Worm (Caenorhabditis elegans) whole organism, young adult: Measurements from ENCODE around the gene ccdc-12.

ENCODE experiments used
- B0019.2 ChIP-seq: fragments of 200-800 bp; sonication (Bioruptor generic); conservative IDR thresholded peaks from 2 replicates; pipeline ENCODE4 v1.3.6; 2022; ENCODE audit warnings: missing genetic modification reagents, missing genetic modification characterization, missing compliant biosample characterization
- B0261.1 ChIP-seq: sonication (generic microtip); optimal IDR thresholded peaks from 2 replicates; lab custom pipeline; 2016; ENCODE audit warnings: mild to moderate bottlenecking, missing genetic modification characterization, moderate library complexity, missing compliant biosample characterization
- B0336.3 ChIP-seq: fragments of 200-800 bp; sonication (Bioruptor generic); IDR thresholded peaks from 2 replicates; pipeline ENCODE4 v1.3.6; 2022; ENCODE audit warnings: missing genetic modification characterization, missing compliant biosample characterization
- C17E4.6 ChIP-seq: fragments of 200-800 bp; sonication (Bioruptor generic); IDR thresholded peaks from 2 replicates; pipeline ENCODE4 v1.3.6; 2022; ENCODE audit warnings: missing genetic modification reagents, missing genetic modification characterization, missing compliant biosample characterization
- F23B12.7 ChIP-seq: sonication (generic microtip); optimal IDR thresholded peaks from 2 replicates; lab custom pipeline; 2017; ENCODE audit warnings: missing genetic modification characterization, mild to moderate bottlenecking, missing compliant biosample characterization, antibody characterized with exemption, moderate library complexity; ENCODE audit not compliant: insufficient read depth
- F33H1.4 ChIP-seq: fragments of 200-800 bp; sonication (Bioruptor generic); IDR thresholded peaks from 2 replicates; pipeline ENCODE4 v1.3.6; 2022; ENCODE audit warnings: missing genetic modification reagents, missing genetic modification characterization, missing compliant biosample characterization
- F52B5.7 ChIP-seq: sonication (generic microtip); optimal IDR thresholded peaks from 2 replicates; lab custom pipeline; 2016; ENCODE audit warnings: mild to moderate bottlenecking, missing genetic modification characterization, missing compliant biosample characterization
- T07F8.4 ChIP-seq: sonication (generic microtip); optimal IDR thresholded peaks from 2 replicates; lab custom pipeline; 2016; ENCODE audit warnings: mild to moderate bottlenecking, missing genetic modification characterization, moderate library complexity, missing compliant biosample characterization
- Y79H2A.3 ChIP-seq: fragments of 200-800 bp; sonication (Bioruptor generic); conservative IDR thresholded peaks from 2 replicates; pipeline ENCODE4 v1.3.6; 2022; ENCODE audit warnings: missing genetic modification reagents, missing genetic modification characterization, missing compliant biosample characterization
- Y95B8A.8 ChIP-seq: fragments of 200-800 bp; sonication (Bioruptor generic); IDR thresholded peaks from 2 replicates; pipeline ENCODE4 v1.3.6; 2022; ENCODE audit warnings: missing genetic modification reagents, missing genetic modification characterization, missing compliant biosample characterization
- bed-1 ChIP-seq: fragments of 200-800 bp; sonication (Bioruptor generic); IDR thresholded peaks from 2 replicates; pipeline ENCODE4 v1.3.6; 2022; ENCODE audit warnings: missing genetic modification reagents, missing genetic modification characterization, missing compliant biosample characterization
- ceh-100 ChIP-seq: fragments of 200-800 bp; sonication (Bioruptor generic); IDR thresholded peaks from 2 replicates; pipeline ENCODE4 v1.3.6; 2022; ENCODE audit warnings: missing genetic modification reagents, missing genetic modification characterization, missing compliant biosample characterization
- ceh-40 ChIP-seq: fragments of 200-800 bp; sonication (Bioruptor generic); IDR thresholded peaks from 2 replicates; pipeline ENCODE4 v1.3.6; 2022; ENCODE audit warnings: missing genetic modification characterization, missing compliant biosample characterization
- die-1 ChIP-seq: sonication (generic microtip); optimal IDR thresholded peaks from 2 replicates; lab custom pipeline; 2016; ENCODE audit warnings: missing genotype, mild to moderate bottlenecking, missing genetic modification characterization, missing compliant biosample characterization
- dox-1 ChIP-seq: fragments of 200-800 bp; sonication (Bioruptor generic); IDR thresholded peaks from 2 replicates; pipeline ENCODE4 v1.3.6; 2022; ENCODE audit warnings: missing genetic modification reagents, missing genetic modification characterization, missing compliant biosample characterization
- dpff-1 ChIP-seq: sonication (generic microtip); optimal IDR thresholded peaks from 2 replicates; lab custom pipeline; 2017; ENCODE audit warnings: mild to moderate bottlenecking, missing genetic modification characterization, missing compliant biosample characterization
- ekl-4 ChIP-seq: fragments of 200-800 bp; sonication (Bioruptor generic); IDR thresholded peaks from 2 replicates; pipeline ENCODE4 v1.3.6; 2022; ENCODE audit warnings: missing genetic modification reagents, missing genetic modification characterization, missing compliant biosample characterization
- ets-4 ChIP-seq: fragments of 200-800 bp; sonication (Bioruptor generic); optimal IDR thresholded peaks from 2 replicates; lab custom pipeline; 2018; ENCODE audit warnings: mild to moderate bottlenecking, missing genetic modification characterization, missing compliant biosample characterization
- hrde-1 ChIP-seq: sonication (generic microtip); optimal IDR thresholded peaks from 2 replicates; lab custom pipeline; 2016; ENCODE audit warnings: missing genetic modification characterization, mild to moderate bottlenecking, missing compliant biosample characterization, moderate library complexity, missing genotype, missing genetic modification reagents, borderline replicate concordance
- hsf-1 ChIP-seq: fragments of 200-800 bp; sonication (Bioruptor generic); IDR thresholded peaks from 2 replicates; pipeline ENCODE4 v1.3.6; 2022; ENCODE audit warnings: missing genetic modification reagents, missing genetic modification characterization, missing compliant biosample characterization
- let-526 ChIP-seq: fragments of 200-800 bp; sonication (Bioruptor generic); IDR thresholded peaks from 2 replicates; pipeline ENCODE4 v1.3.6; 2022; ENCODE audit warnings: missing genetic modification reagents, missing genetic modification characterization, missing compliant biosample characterization
- lin-26 ChIP-seq: fragments of 200-800 bp; sonication (Bioruptor generic); IDR thresholded peaks from 2 replicates; pipeline ENCODE4 v1.3.6; 2022; ENCODE audit warnings: missing genetic modification reagents, missing genetic modification characterization, missing compliant biosample characterization
- lin-35 ChIP-seq, 3 experiments: fragments of 150-350 bp in 2 of 3; sonication (generic microtip) in 1 of 3; optimal IDR thresholded peaks; 2 replicates each; lab custom pipeline; 2014 to 2018; ENCODE audit warnings: missing biosample characterization in 3 of 3, missing genetic modification characterization in 3 of 3, missing genetic modification reagents in 3 of 3
- lsy-27 ChIP-seq: sonication (generic microtip); optimal IDR thresholded peaks from 2 replicates; lab custom pipeline; 2017; ENCODE audit warnings: missing genetic modification characterization, mild to moderate bottlenecking, missing compliant biosample characterization, antibody characterized with exemption, missing genotype, borderline replicate concordance; ENCODE audit not compliant: insufficient read depth
- madf-10 ChIP-seq: sonication (generic microtip); optimal IDR thresholded peaks from 2 replicates; lab custom pipeline; 2016; ENCODE audit warnings: mild to moderate bottlenecking, missing genetic modification characterization, missing compliant biosample characterization
- madf-3 ChIP-seq: fragments of 200-800 bp; sonication (Bioruptor generic); IDR thresholded peaks from 2 replicates; pipeline ENCODE4 v1.3.6; 2022; ENCODE audit warnings: missing genetic modification reagents, missing genetic modification characterization, missing compliant biosample characterization
- madf-6 ChIP-seq: fragments of 200-800 bp; sonication (Bioruptor generic); IDR thresholded peaks from 2 replicates; pipeline ENCODE4 v1.3.6; 2022; ENCODE audit warnings: missing genetic modification reagents, missing genetic modification characterization, missing compliant biosample characterization
- madf-8 ChIP-seq: fragments of 200-800 bp; sonication (Bioruptor generic); conservative IDR thresholded peaks from 2 replicates; pipeline ENCODE4 v1.3.6; 2022; ENCODE audit warnings: missing genetic modification reagents, missing genetic modification characterization, missing compliant biosample characterization
- mxl-1 ChIP-seq: sonication (generic microtip); optimal IDR thresholded peaks from 2 replicates; lab custom pipeline; 2016; ENCODE audit warnings: missing genetic modification characterization, missing compliant biosample characterization
- nfya-1 ChIP-seq: sonication (generic microtip); optimal IDR thresholded peaks from 2 replicates; lab custom pipeline; 2017; ENCODE audit warnings: antibody characterized with exemption, missing compliant biosample characterization, missing genetic modification characterization, borderline replicate concordance; ENCODE audit not compliant: insufficient read depth
- nhr-27 ChIP-seq: fragments of 200-800 bp; sonication (Bioruptor generic); optimal IDR thresholded peaks from 2 replicates; lab custom pipeline; 2018; ENCODE audit warnings: mild to moderate bottlenecking, missing genetic modification characterization, moderate library complexity, missing compliant biosample characterization
- nhr-80 ChIP-seq: sonication (generic microtip); optimal IDR thresholded peaks from 2 replicates; lab custom pipeline; 2016; ENCODE audit warnings: missing genetic modification characterization, missing compliant biosample characterization
- pbrm-1 ChIP-seq: fragments of 200-800 bp; sonication (Bioruptor generic); IDR thresholded peaks from 2 replicates; pipeline ENCODE4 v1.3.6; 2022; ENCODE audit warnings: missing genetic modification reagents, missing genetic modification characterization, missing compliant biosample characterization
- sea-2 ChIP-seq: fragments of 200-800 bp; sonication (Bioruptor generic); IDR thresholded peaks from 2 replicates; pipeline ENCODE4 v1.3.6; 2022; ENCODE audit warnings: missing genetic modification characterization, missing compliant biosample characterization
- tlf-1 ChIP-seq: fragments of 200-800 bp; sonication (Bioruptor generic); optimal IDR thresholded peaks from 2 replicates; lab custom pipeline; 2018; ENCODE audit warnings: mild to moderate bottlenecking, missing genetic modification characterization, missing compliant biosample characterization
- unc-130 ChIP-seq: sonication (generic microtip); optimal IDR thresholded peaks from 2 replicates; lab custom pipeline; 2016; ENCODE audit warnings: missing genetic modification reagents, missing genetic modification characterization, missing compliant biosample characterization
- ztf-22 ChIP-seq: fragments of 200-800 bp; sonication (Bioruptor generic); optimal IDR thresholded peaks from 2 replicates; lab custom pipeline; 2018; ENCODE audit warnings: mild to moderate bottlenecking, missing genetic modification characterization, moderate library complexity, missing compliant biosample characterization
- ztf-25 ChIP-seq: fragments of 200-800 bp; sonication (Bioruptor generic); IDR thresholded peaks from 2 replicates; pipeline ENCODE4 v1.3.6; 2022; ENCODE audit warnings: missing genetic modification reagents, missing genetic modification characterization, missing compliant biosample characterization
- ztf-28 ChIP-seq: fragments of 200-800 bp; sonication (Bioruptor generic); IDR thresholded peaks from 2 replicates; pipeline ENCODE4 v1.3.6; 2022; ENCODE audit warnings: missing genetic modification reagents, missing genetic modification characterization, missing compliant biosample characterization
- ztf-3 ChIP-seq: fragments of 200-800 bp; sonication (Bioruptor generic); optimal IDR thresholded peaks from 2 replicates; lab custom pipeline; 2018; ENCODE audit warnings: mild to moderate bottlenecking, missing genetic modification characterization, missing compliant biosample characterization

Gene ccdc-12

DNA sequence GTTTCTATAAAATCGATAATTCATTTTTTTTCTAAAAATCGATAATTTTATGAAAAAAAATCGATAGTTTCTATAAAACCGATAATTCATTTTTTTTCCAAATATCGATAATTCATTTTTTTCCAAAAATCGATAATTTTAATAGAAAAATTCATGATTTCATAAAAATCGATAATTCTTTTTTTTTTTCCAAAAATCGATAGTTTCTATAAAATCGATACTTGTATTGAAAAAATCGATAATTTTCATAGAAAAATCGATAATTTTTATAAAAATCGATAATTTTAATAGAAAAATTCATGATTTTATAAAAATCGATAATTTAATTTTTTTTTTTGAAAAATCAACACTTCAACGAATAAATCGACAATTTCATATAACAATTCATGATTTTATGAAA, 34.3 kb upstream of the ccdc-12 start:
- no peak for TF ChIP-seq mxl-1 (tag; lab: Kevin White, UChicago)
- TF ChIP-seq lin-26: no peak
- no peak for TF ChIP-seq dpff-1 (tag; lab: Kevin White, UChicago)

DNA sequence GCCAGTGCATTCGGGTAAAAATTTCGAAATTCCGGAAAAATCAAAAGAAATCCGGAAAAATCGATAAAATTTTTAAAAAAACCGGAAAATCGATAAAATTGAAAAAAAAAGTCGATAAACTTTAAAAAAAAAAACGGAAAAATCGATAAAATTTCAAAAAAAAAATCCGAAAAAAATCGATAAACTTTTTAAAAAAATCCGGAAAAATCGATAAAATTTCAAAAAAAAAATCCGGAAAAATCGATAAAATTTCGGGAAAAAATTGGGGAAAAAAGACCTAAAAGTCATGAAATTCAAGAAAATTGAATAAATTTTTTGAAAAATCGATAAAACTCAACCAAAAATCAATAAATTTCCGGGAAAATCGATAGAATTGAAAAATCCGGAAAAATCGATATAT, 31.9 kb upstream of the ccdc-12 start:
- TF ChIP-seq F33H1.4 (GFP tag; lab: Robert Waterston, UW) (no peak), lin-35 (GFP tag; optimal IDR thresholded peaks at IDR 0.05; lab: Kevin White, UChicago) (no peak), dox-1 (GFP tag; lab: Robert Waterston, UW) (no peak), madf-3 (GFP tag; lab: Robert Waterston, UW) (no peak), die-1 (tag; lab: Kevin White, UChicago) (no peak), ztf-3 (GFP tag; lab: Kevin White, UChicago) (no peak), hsf-1 (no peak), ets-4 (no peak), ztf-25 (GFP tag; lab: Robert Waterston, UW) (no peak)
- TF ChIP-seq, all 124 proteins: peak for 0

DNA sequence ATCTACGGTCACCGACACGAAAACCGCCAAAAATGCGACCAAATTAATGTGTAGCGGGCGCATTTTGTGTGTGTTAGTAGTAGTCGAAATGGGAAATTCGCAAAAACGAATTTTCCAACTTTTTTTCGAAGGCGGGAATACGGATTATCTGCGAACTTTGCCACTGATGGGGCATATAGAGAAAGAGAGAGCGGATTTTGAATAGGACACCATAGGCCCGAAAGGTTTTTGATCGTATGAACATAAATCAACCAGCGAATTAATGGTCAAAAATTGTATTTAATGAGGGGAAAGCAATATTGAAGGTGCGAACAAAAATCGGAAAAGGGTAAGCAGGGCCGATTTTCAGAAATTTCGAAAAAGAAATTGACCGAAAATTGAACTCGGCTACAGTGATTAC, 12.8 kb upstream of the ccdc-12 start, which contains the start of gene Y69A2AR.22:
Gene Y69A2AR.22 (minus strand): TSS at position 101 of the 400 bp plus-strand sequence.
- TF ChIP-seq hsf-1 (no peak), ztf-22 (GFP tag; lab: Kevin White, UChicago) (no peak), hrde-1 (tag; lab: Kevin White, UChicago) (no peak), nhr-80 (tag; lab: Kevin White, UChicago) (no peak), madf-10 (no peak), lin-35 (GFP tag; optimal IDR thresholded peaks at IDR 0.05; lab: Kevin White, UChicago) (no peak), madf-8 (GFP tag; lab: Robert Waterston, UW) (no peak)

- TF ChIP-seq hsf-1 (peak; percentile 71), madf-6 (GFP tag; lab: Robert Waterston, UW) (peak; percentile 45; the same call in 1 of the 2 replicates)
Observed at ce11 chrIV:2502609-2503008, 7.6 kb upstream of the ccdc-12 start.

DNA sequence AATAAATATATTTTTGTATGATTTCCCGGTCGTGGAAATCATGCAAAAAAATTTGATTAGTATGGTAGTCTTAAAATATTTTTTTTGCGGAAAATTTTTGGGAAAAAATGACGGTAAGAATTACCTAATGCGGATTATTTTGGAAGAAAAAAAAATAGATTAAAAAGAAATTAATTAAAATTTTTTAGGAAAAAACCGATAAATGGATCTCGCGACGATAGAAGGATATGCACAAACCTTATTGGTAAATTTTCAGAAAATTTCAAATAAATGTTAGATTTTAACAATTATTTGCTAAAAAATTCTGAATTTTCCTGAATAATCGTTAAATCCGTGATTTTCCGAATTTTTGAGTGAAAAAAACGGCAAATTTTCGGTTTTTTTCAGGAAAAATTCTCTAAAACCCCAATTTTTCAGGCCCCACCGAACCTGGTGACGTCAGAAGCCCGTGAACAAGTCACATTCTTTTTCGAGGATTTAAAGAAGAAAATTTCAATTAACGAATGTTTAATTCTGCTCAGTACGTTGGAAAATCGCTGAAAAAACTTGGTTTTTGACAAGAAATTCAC, 2.7 kb upstream of the ccdc-12 start, which contains the start of gene Y69A2AR.16:
Gene Y69A2AR.16 (plus strand): TSS at position 189 of the 569 bp plus-strand sequence.
- TF ChIP-seq nfya-1 (tag; lab: Kevin White, UChicago): no peak
- no peak for TF ChIP-seq tlf-1 (GFP tag; lab: Kevin White, UChicago)
- TF ChIP-seq F52B5.7 (tag; lab: Kevin White, UChicago): no peak
- TF ChIP-seq bed-1 (GFP tag; lab: Robert Waterston, UW): no peak
- no peak for TF ChIP-seq nhr-27
- no peak for TF ChIP-seq B0261.1 (tag; lab: Kevin White, UChicago)
- peak in 1 of 3 experiments; percentile 12 for TF ChIP-seq lin-35 (GFP tag; optimal IDR thresholded peaks at IDR 0.05; lab: Kevin White, UChicago)
- TF ChIP-seq die-1 (tag; lab: Kevin White, UChicago): no peak
- no peak for TF ChIP-seq ceh-100
- no peak for TF ChIP-seq Y79H2A.3
- no peak for TF ChIP-seq unc-130 (GFP tag; lab: Kevin White, UChicago)
- no peak for TF ChIP-seq F23B12.7
- TF ChIP-seq T07F8.4 (tag; lab: Kevin White, UChicago): no peak
- no peak for TF ChIP-seq ceh-40
- no peak for TF ChIP-seq B0336.3
- peak; percentile 43 for TF ChIP-seq hrde-1 (tag; lab: Kevin White, UChicago)
- TF ChIP-seq let-526 (GFP tag; lab: Robert Waterston, UW): no peak
- no peak for TF ChIP-seq lsy-27
- no peak for TF ChIP-seq sea-2 (GFP tag; lab: Robert Waterston, UW)
- TF ChIP-seq ztf-28: no peak
- TF ChIP-seq C17E4.6 (GFP tag; lab: Robert Waterston, UW): no peak
- TF ChIP-seq Y95B8A.8 (GFP tag; lab: Robert Waterston, UW): no peak
- no peak for TF ChIP-seq ekl-4 (GFP tag; lab: Robert Waterston, UW)
- TF ChIP-seq dpff-1 (tag; lab: Kevin White, UChicago): peak; percentile 76
- TF ChIP-seq B0019.2: no peak
- peak; percentile 12; the same call in 1 of the 2 replicates for TF ChIP-seq pbrm-1
